Fruit fly (Drosophila melanogaster) whole organism, wandering third instar larva: Measurements from ENCODE around the gene CG31223.

ENCODE experiments used
- Abd-B ChIP-seq: fragments of >200 bp; optimal IDR thresholded peaks from 2 replicates; lab custom pipeline; 2017; ENCODE audit warnings: missing biosample characterization, missing genetic modification characterization
- CG32264 ChIP-seq: fragments of 200-800 bp; sonication (Bioruptor generic); optimal IDR thresholded peaks from 2 replicates; lab custom pipeline; 2016; ENCODE audit warnings: missing biosample characterization, missing genetic modification characterization
- CG9705 ChIP-seq: fragments of 200-800 bp; sonication (Bioruptor generic); optimal IDR thresholded peaks from 2 replicates; lab custom pipeline; 2018; ENCODE audit warnings: missing biosample characterization, mild to moderate bottlenecking, missing genetic modification characterization
- CrebA ChIP-seq: fragments of 200-800 bp; sonication (Bioruptor generic); optimal IDR thresholded peaks from 2 replicates; lab custom pipeline; 2016; ENCODE audit warnings: missing biosample characterization, mild to moderate bottlenecking, missing genetic modification characterization, borderline replicate concordance
- Dfd ChIP-seq: fragments of >200 bp; optimal IDR thresholded peaks from 2 replicates; lab custom pipeline; 2017; ENCODE audit warnings: missing biosample characterization, missing genetic modification characterization
- Dif ChIP-seq: fragments of 200-275, 200-300 bp; sonication (Bioruptor generic); optimal IDR thresholded peaks from 2 replicates; lab custom pipeline; 2018; ENCODE audit warnings: missing biosample characterization, missing genetic modification characterization; ENCODE audit not compliant: partially characterized antibody
- GATAd ChIP-seq: sonication (Bioruptor generic); optimal IDR thresholded peaks from 2 replicates; lab custom pipeline; 2016; ENCODE audit warnings: missing biosample characterization, missing genetic modification characterization
- HLH106 ChIP-seq: fragments of 200-800 bp; optimal IDR thresholded peaks from 3 replicates; lab custom pipeline; 2019; ENCODE audit warnings: missing biosample characterization, mild to moderate bottlenecking, missing genetic modification characterization, moderate library complexity
- Hnf4 ChIP-seq: fragments of 200-800 bp; sonication (Bioruptor generic); optimal IDR thresholded peaks from 2 replicates; lab custom pipeline; 2016; ENCODE audit warnings: missing biosample characterization, mild to moderate bottlenecking, missing genetic modification characterization
- Hr78 ChIP-seq: fragments of >200 bp; optimal IDR thresholded peaks from 2 replicates; lab custom pipeline; 2017; ENCODE audit warnings: missing biosample characterization, missing genetic modification characterization
- Hr83 ChIP-seq: fragments of 200-300 bp; sonication (Bioruptor generic); optimal IDR thresholded peaks from 2 replicates; lab custom pipeline; 2016; ENCODE audit warnings: missing biosample characterization, mild to moderate bottlenecking, missing genetic modification characterization, moderate library complexity; ENCODE audit not compliant: poor library complexity, severe bottlenecking
- Jra ChIP-seq: sonication (Bioruptor generic); optimal IDR thresholded peaks from 2 replicates; lab custom pipeline; 2016; ENCODE audit warnings: missing biosample characterization, missing genetic modification characterization
- Mio ChIP-seq: sonication (Bioruptor generic); optimal IDR thresholded peaks from 2 replicates; lab custom pipeline; 2016; ENCODE audit warnings: missing biosample characterization, missing genetic modification characterization
- Myc ChIP-seq: fragments of >200 bp; optimal IDR thresholded peaks from 2 replicates; lab custom pipeline; 2017
- N ChIP-seq: fragments of >200 bp; optimal IDR thresholded peaks from 2 replicates; lab custom pipeline; 2018; ENCODE audit warnings: missing biosample characterization, missing external identifiers, missing genetic modification characterization
- OdsH ChIP-seq: fragments of 200-800 bp; sonication (Bioruptor generic); optimal IDR thresholded peaks from 2 replicates; lab custom pipeline; 2016; ENCODE audit warnings: missing biosample characterization, mild to moderate bottlenecking, missing genetic modification characterization
- Rel ChIP-seq, 2 experiments: fragments of 200-800 bp; sonication (Bioruptor generic) in 1 of 2; optimal IDR thresholded peaks; 2 replicates in 1 of 2; 3 replicates in 1 of 2; lab custom pipeline; 2016 to 2019; ENCODE audit warnings: mild to moderate bottlenecking in 2 of 2, missing biosample characterization in 2 of 2, missing genetic modification characterization in 2 of 2, moderate library complexity in 1 of 2
- Sp1 ChIP-seq: fragments of 200-800 bp; sonication (Bioruptor generic); optimal IDR thresholded peaks from 3 replicates; lab custom pipeline; 2019; ENCODE audit warnings: missing biosample characterization, mild to moderate bottlenecking, missing genetic modification characterization, moderate library complexity
- Vsx2 ChIP-seq: fragments of 200-300, 225-300 bp; sonication (Bioruptor generic); optimal IDR thresholded peaks from 2 replicates; lab custom pipeline; 2018; ENCODE audit warnings: missing biosample characterization, missing genetic modification characterization; ENCODE audit not compliant: partially characterized antibody
- br ChIP-seq: fragments of 200-800 bp; sonication (Bioruptor generic); optimal IDR thresholded peaks from 2 replicates; lab custom pipeline; 2016; ENCODE audit warnings: missing biosample characterization, missing genetic modification characterization
- brk ChIP-seq: fragments of 200-800 bp; sonication (Bioruptor generic); optimal IDR thresholded peaks from 2 replicates; lab custom pipeline; 2016; ENCODE audit warnings: missing biosample characterization, mild to moderate bottlenecking, missing genetic modification characterization
- dl ChIP-seq, 2 experiments: fragments of 175-275, 200-275 bp in 1 of 2; fragments of 200-275 bp in 1 of 2; sonication (Bioruptor generic); optimal IDR thresholded peaks; lab custom pipeline; 2018; ENCODE audit warnings: mild to moderate bottlenecking in 2 of 2, missing biosample characterization in 2 of 2, missing genetic modification characterization in 2 of 2, moderate library complexity in 2 of 2; ENCODE audit not compliant: partially characterized antibody in 2 of 2, insufficient read depth in 1 of 2
- dmrt93B ChIP-seq: fragments of 200-800 bp; sonication (Bioruptor generic); optimal IDR thresholded peaks from 2 replicates; lab custom pipeline; 2018; ENCODE audit warnings: missing biosample characterization, mild to moderate bottlenecking, missing genetic modification characterization
- dsf ChIP-seq: sonication (Bioruptor generic); optimal IDR thresholded peaks from 2 replicates; lab custom pipeline; 2016; ENCODE audit warnings: missing biosample characterization, missing genetic modification characterization, borderline replicate concordance
- ey ChIP-seq: fragments of 200-800 bp; sonication (Bioruptor generic); optimal IDR thresholded peaks from 2 replicates; lab custom pipeline; 2016; ENCODE audit warnings: missing biosample characterization, missing genetic modification characterization
- foxo ChIP-seq, 2 experiments: fragments of 200-800 bp; sonication (Bioruptor generic); optimal IDR thresholded peaks; 2 replicates in 1 of 2; 3 replicates in 1 of 2; lab custom pipeline; 2016 to 2017; ENCODE audit warnings: missing biosample characterization in 2 of 2, missing genetic modification characterization in 2 of 2
- fru ChIP-seq: fragments of 200-800 bp; sonication (Bioruptor generic); optimal IDR thresholded peaks from 3 replicates; lab custom pipeline; 2016; ENCODE audit warnings: missing biosample characterization, mild to moderate bottlenecking, missing genetic modification characterization
- h ChIP-seq: fragments of 200-800 bp; sonication (Bioruptor generic); optimal IDR thresholded peaks from 3 replicates; lab custom pipeline; 2016; ENCODE audit warnings: missing biosample characterization, mild to moderate bottlenecking, missing genetic modification characterization
- jim ChIP-seq: fragments of 175-275, 200-325 bp; sonication (Bioruptor generic); optimal IDR thresholded peaks from 2 replicates; lab custom pipeline; 2016; ENCODE audit warnings: missing biosample characterization, mild to moderate bottlenecking, missing genetic modification characterization
- lola ChIP-seq: fragments of >200 bp; optimal IDR thresholded peaks from 2 replicates; lab custom pipeline; 2017; ENCODE audit warnings: missing biosample characterization, missing genetic modification characterization
- pan ChIP-seq: fragments of >200 bp; optimal IDR thresholded peaks from 2 replicates; lab custom pipeline; 2017
- psq ChIP-seq: fragments of 200-800 bp; sonication (Bioruptor generic); optimal IDR thresholded peaks from 3 replicates; lab custom pipeline; 2017; ENCODE audit warnings: missing biosample characterization, mild to moderate bottlenecking, missing genetic modification characterization, moderate library complexity
- rgr ChIP-seq: fragments of 200-800 bp; sonication (Bioruptor generic); optimal IDR thresholded peaks from 3 replicates; lab custom pipeline; 2016; ENCODE audit warnings: missing biosample characterization, mild to moderate bottlenecking, missing genetic modification characterization
- sage ChIP-seq: fragments of 200-800 bp; sonication (Bioruptor generic); optimal IDR thresholded peaks from 2 replicates; lab custom pipeline; 2016; ENCODE audit warnings: missing biosample characterization, mild to moderate bottlenecking, missing genetic modification characterization
- sv ChIP-seq: fragments of 200-800 bp; sonication (Bioruptor generic); optimal IDR thresholded peaks from 3 replicates; lab custom pipeline; 2016; ENCODE audit warnings: missing biosample characterization, missing genetic modification characterization
- tai ChIP-seq: sonication (Bioruptor generic); optimal IDR thresholded peaks from 2 replicates; lab custom pipeline; 2016; ENCODE audit warnings: missing biosample characterization, missing genetic modification characterization
- usp ChIP-seq: fragments of >200 bp; optimal IDR thresholded peaks from 2 replicates; lab custom pipeline; 2017; ENCODE audit warnings: missing biosample characterization, missing genetic modification characterization
- woc ChIP-seq: sonication (Bioruptor generic); optimal IDR thresholded peaks from 2 replicates; lab custom pipeline; 2016; ENCODE audit warnings: missing biosample characterization, mild to moderate bottlenecking, missing genetic modification characterization

The CG31223 gene

DNA sequence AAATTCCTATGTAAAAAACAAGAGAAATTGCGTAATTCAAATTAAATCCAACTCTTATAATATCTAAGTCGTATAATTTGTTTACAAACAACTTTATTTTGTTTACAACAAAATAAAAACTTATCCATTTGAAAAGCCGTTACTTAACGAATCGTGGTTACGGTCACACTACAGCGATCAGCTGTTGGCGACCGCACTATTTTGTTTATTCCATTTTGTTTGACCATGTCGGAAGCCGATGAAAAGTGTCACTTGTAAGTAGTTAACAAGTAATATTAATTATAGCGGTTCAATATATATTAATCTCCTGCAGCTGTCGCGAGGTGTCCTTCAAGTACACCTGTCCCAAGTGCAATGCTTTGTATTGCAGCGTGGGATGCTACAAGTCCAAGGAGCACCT, at the start of gene CG31223:
Gene CG31223 (plus strand): TSS at position 165 of the 400 bp plus-strand sequence.
- peak; percentile 2 for TF ChIP-seq sage
- no peak for TF ChIP-seq Myc (lab: Kevin White, UChicago)

DNA sequence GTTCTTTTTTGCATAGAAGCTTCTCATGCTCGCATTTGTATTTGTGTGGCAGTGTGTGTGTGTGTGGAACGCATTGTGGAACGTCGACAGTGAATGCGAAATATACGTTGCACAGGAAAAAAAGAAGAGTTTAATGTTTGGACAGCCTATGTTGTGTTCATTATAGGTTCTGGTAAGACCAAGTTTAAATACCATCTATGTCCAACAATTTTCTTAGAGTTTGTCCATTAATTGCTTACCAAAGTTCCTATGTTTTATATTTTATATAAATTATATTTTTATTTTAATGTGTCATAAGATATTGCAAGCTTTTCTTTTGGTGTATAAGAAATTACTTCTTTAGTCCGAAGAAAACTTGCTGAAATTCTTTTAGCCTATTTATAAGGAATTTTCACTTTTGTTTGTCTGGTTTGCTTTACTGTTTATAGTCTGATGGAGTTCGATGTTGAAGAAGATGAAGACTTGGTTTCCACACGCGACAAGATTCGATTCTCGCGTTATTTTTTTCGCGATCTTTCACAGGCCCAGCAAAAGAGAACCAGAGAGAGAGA, 48.7 kb upstream of the CG31223 start:
- no peak for TF ChIP-seq usp (GFP tag; lab: Kevin White, UChicago)
- TF ChIP-seq Hr83 (GFP tag; lab: Kevin White, UChicago) = no peak
- peak; percentile 6 for TF ChIP-seq Hnf4
- TF ChIP-seq Abd-B (GFP tag; lab: Kevin White, UChicago) = no peak
- peak; percentile 56 for TF ChIP-seq sage
- peak; percentile 89 for TF ChIP-seq Sp1
- no peak for TF ChIP-seq pan (lab: Kevin White, UChicago)
- no peak for TF ChIP-seq CrebA (GFP tag; lab: Kevin White, UChicago)
- peak in 1 of 2 experiments; percentile 91 for TF ChIP-seq foxo (GFP tag; optimal IDR thresholded peaks at IDR 0.05; lab: Kevin White, UChicago)
- peak; percentile 48 for TF ChIP-seq woc (GFP tag; lab: Kevin White, UChicago)
- TF ChIP-seq CG9705 (GFP tag; lab: Kevin White, UChicago) = peak; percentile 67
- TF ChIP-seq tai (GFP tag; lab: Kevin White, UChicago) = no peak
- TF ChIP-seq OdsH (GFP tag; lab: Kevin White, UChicago) = peak; percentile 71
- TF ChIP-seq jim (GFP tag; lab: Kevin White, UChicago) = no peak
- peak; percentile 82 for TF ChIP-seq fru
- TF ChIP-seq rgr (GFP tag; lab: Kevin White, UChicago) = peak; percentile 91
- TF ChIP-seq N (GFP tag; lab: Kevin White, UChicago) = no peak
- TF ChIP-seq h = peak; percentile 78
- TF ChIP-seq Jra (GFP tag; lab: Kevin White, UChicago) = no peak
- TF ChIP-seq br (GFP tag; lab: Kevin White, UChicago) = peak; percentile 58
- TF ChIP-seq dmrt93B (GFP tag; lab: Kevin White, UChicago) = peak; percentile 82
- peak; percentile 89 for TF ChIP-seq HLH106 (tag; lab: Kevin White, UChicago)
- TF ChIP-seq dsf (GFP tag; lab: Kevin White, UChicago) = no peak
- TF ChIP-seq Rel (GFP tag; optimal IDR thresholded peaks at IDR 0.05; lab: Kevin White, UChicago) = no peak
- peak; percentile 36 for TF ChIP-seq Rel (tag; optimal IDR thresholded peaks at IDR 0.05; lab: Kevin White, UChicago)
- no peak for TF ChIP-seq CG32264 (GFP tag; lab: Kevin White, UChicago)
- TF ChIP-seq ey (GFP tag; lab: Kevin White, UChicago) = peak; percentile 72
- TF ChIP-seq dl (GFP tag; optimal IDR thresholded peaks at IDR 0.05; lab: Kevin White, UChicago; ENCODE audit: insufficient read depth in 1 of 2, partially characterized antibody in 2 of 2) = no peak
- no peak for TF ChIP-seq Mio (GFP tag; lab: Kevin White, UChicago)
- no peak for TF ChIP-seq Myc (lab: Kevin White, UChicago)
- no peak for TF ChIP-seq brk (GFP tag; lab: Kevin White, UChicago)
- no peak for TF ChIP-seq lola (GFP tag; lab: Kevin White, UChicago)
- no peak for TF ChIP-seq Vsx2
- no peak for TF ChIP-seq Dif
- TF ChIP-seq sv (GFP tag; lab: Kevin White, UChicago) = no peak
- TF ChIP-seq Hr78 (GFP tag; lab: Kevin White, UChicago) = no peak
- no peak for TF ChIP-seq GATAd
- no peak for TF ChIP-seq Dfd (GFP tag; lab: Kevin White, UChicago)
- peak; percentile 79 for TF ChIP-seq psq (GFP tag; lab: Kevin White, UChicago)

DNA sequence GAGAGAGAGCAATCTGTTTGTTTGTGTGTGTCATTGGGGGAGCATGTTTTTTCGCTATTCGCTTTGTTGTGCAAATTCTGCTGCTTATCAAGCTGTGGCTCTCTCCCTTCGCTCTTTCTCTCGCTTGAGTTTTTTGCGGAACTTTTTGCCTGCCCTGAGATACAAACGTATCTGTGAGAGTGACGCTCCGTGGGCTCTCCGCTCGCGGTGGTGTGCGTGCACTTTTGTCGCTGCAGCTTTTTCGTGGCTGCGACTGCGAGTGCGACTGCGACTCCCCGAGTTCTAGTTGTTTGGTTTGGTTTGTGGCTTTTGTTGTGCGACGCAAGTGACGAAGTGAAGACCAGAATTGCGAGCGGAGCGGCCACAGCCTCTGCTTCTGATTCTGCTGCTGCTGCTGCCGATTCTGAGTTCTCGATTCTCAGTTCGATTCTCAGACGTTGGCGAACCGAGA, 48.2 kb upstream of the CG31223 start:
- TF ChIP-seq Hr83 (GFP tag; lab: Kevin White, UChicago) (peak; percentile 1), ey (GFP tag; lab: Kevin White, UChicago) (no peak), OdsH (GFP tag; lab: Kevin White, UChicago) (no peak), Hr78 (GFP tag; lab: Kevin White, UChicago) (no peak), usp (GFP tag; lab: Kevin White, UChicago) (no peak), Abd-B (GFP tag; lab: Kevin White, UChicago) (no peak), dsf (GFP tag; lab: Kevin White, UChicago) (no peak), Rel (GFP tag; optimal IDR thresholded peaks at IDR 0.05; lab: Kevin White, UChicago) (peak; percentile 94), Rel (tag; optimal IDR thresholded peaks at IDR 0.05; lab: Kevin White, UChicago) (peak; percentile 65), Vsx2 (peak; percentile 85), fru (no peak), dmrt93B (GFP tag; lab: Kevin White, UChicago) (no peak), Dfd (GFP tag; lab: Kevin White, UChicago) (no peak), jim (GFP tag; lab: Kevin White, UChicago) (no peak), woc (GFP tag; lab: Kevin White, UChicago) (no peak), sage (peak; percentile 84), tai (GFP tag; lab: Kevin White, UChicago) (no peak), HLH106 (tag; lab: Kevin White, UChicago) (peak; percentile 3), sv (GFP tag; lab: Kevin White, UChicago) (no peak), brk (GFP tag; lab: Kevin White, UChicago) (peak; percentile 76), GATAd (no peak), Myc (lab: Kevin White, UChicago) (no peak), CG32264 (GFP tag; lab: Kevin White, UChicago) (peak; percentile 61), N (GFP tag; lab: Kevin White, UChicago) (peak; percentile 25), dl (GFP tag; optimal IDR thresholded peaks at IDR 0.05; lab: Kevin White, UChicago; ENCODE audit: insufficient read depth in 1 of 2, partially characterized antibody in 2 of 2) (peak; percentile 84 to 88), Sp1 (peak; percentile 36), CrebA (GFP tag; lab: Kevin White, UChicago) (peak; percentile 92), CG9705 (GFP tag; lab: Kevin White, UChicago) (no peak), pan (lab: Kevin White, UChicago) (no peak), br (GFP tag; lab: Kevin White, UChicago) (peak; percentile 43), Dif (peak; percentile 95), Hnf4 (no peak), lola (GFP tag; lab: Kevin White, UChicago) (no peak), Mio (GFP tag; lab: Kevin White, UChicago) (no peak), psq (GFP tag; lab: Kevin White, UChicago) (peak; percentile 79), rgr (GFP tag; lab: Kevin White, UChicago) (peak; percentile 19)
